ENCODE assay signal across 5 worm cellular contexts in genomic region chrIV:12558925-12559450, ce11.
TF ChIP-seq lines count a peak whose summit lies in the region.

ZK795.2 (minus strand) TSS chrIV:12558975.
ZK795.3 (plus strand) TSS chrIV:12559365.

TF ChIP-seq in whole organism, L1 larva, 84 proteins besides CTCF, POLR2A, EP300 and RAD21 (continued from another document and continues in another):
- TF ChIP-seq ztf-11 (tag; optimal IDR thresholded peaks at IDR 0.05; lab: Kevin White, UChicago) (no peak), skn-1 (tag; optimal IDR thresholded peaks at IDR 0.05; lab: Kevin White, UChicago) (peak; percentile 78), snpc-4 (tag; optimal IDR thresholded peaks at IDR 0.05; lab: Kevin White, UChicago) (peak; percentile 30), mab-9 (GFP tag; IDR thresholded peaks at IDR 0.05; lab: Robert Waterston, UW) (no peak), mep-1 (tag; optimal IDR thresholded peaks at IDR 0.05; lab: Kevin White, UChicago) (peak; percentile 87), fos-1 (tag; optimal IDR thresholded peaks at IDR 0.05; lab: Kevin White, UChicago) (peak; percentile 48), efl-1 (optimal IDR thresholded peaks at IDR 0.05; lab: Kevin White, UChicago) (peak; percentile 98 to 100), efl-1 (GFP tag; optimal IDR thresholded peaks at IDR 0.05 in 1 of 2; lab: Kevin White, UChicago) (peak; percentile 99 to 100), vab-15 (tag; optimal IDR thresholded peaks at IDR 0.05; lab: Kevin White, UChicago) (no peak), nhr-90 (tag; optimal IDR thresholded peaks at IDR 0.05; lab: Kevin White, UChicago; ENCODE audit: poor library complexity) (peak; percentile 70), ets-5 (GFP tag; IDR thresholded peaks at IDR 0.05; lab: Robert Waterston, UW) (no peak), egl-13 (tag; optimal IDR thresholded peaks at IDR 0.05; lab: Kevin White, UChicago) (peak; percentile 10), unc-62 (GFP tag; optimal IDR thresholded peaks at IDR 0.05; lab: Kevin White, UChicago) (no peak), nhr-12 (tag; optimal IDR thresholded peaks at IDR 0.05; lab: Kevin White, UChicago) (no peak), nhr-85 (tag; lab: Kevin White, UChicago) (peak; percentile 84), pqm-1 (tag; optimal IDR thresholded peaks at IDR 0.05; lab: Kevin White, UChicago) (no peak), aly-2 (tag; optimal IDR thresholded peaks at IDR 0.05; lab: Kevin White, UChicago) (peak; percentile 55), ama-1 (optimal IDR thresholded peaks at IDR 0.05; lab: Kevin White, UChicago) (no peak), ceh-88 (GFP tag; IDR thresholded peaks at IDR 0.05; lab: Robert Waterston, UW) (no peak), lin-35 (GFP tag; optimal IDR thresholded peaks at IDR 0.05; lab: Kevin White, UChicago) (peak; percentile 99), unc-130 (tag; optimal IDR thresholded peaks at IDR 0.05; lab: Kevin White, UChicago) (peak; percentile 15), dpl-1 (GFP tag; optimal IDR thresholded peaks at IDR 0.05; lab: Kevin White, UChicago) (peak; percentile 98 to 99 (median 98)), sup-37 (GFP tag; optimal IDR thresholded peaks at IDR 0.05; lab: Kevin White, UChicago) (no peak), ces-1 (GFP tag; optimal IDR thresholded peaks at IDR 0.05; lab: Kevin White, UChicago) (no peak), zip-4 (GFP tag; optimal IDR thresholded peaks at IDR 0.05; lab: Kevin White, UChicago) (no peak), grh-1 (GFP tag; IDR thresholded peaks at IDR 0.05; lab: Robert Waterston, UW) (no peak), hlh-4 (tag; optimal IDR thresholded peaks at IDR 0.05; lab: Kevin White, UChicago) (no peak)

TF ChIP-seq in whole organism, L2 larva, 48 proteins besides CTCF, POLR2A, EP300 and RAD21 (continued from another document):
- TF ChIP-seq alr-1 (tag; optimal IDR thresholded peaks at IDR 0.05; lab: Kevin White, UChicago) (no peak), fos-1 (tag; optimal IDR thresholded peaks at IDR 0.05; lab: Kevin White, UChicago) (peak; percentile 11), unc-55 (GFP tag; optimal IDR thresholded peaks at IDR 0.05; lab: Kevin White, UChicago) (peak; percentile 88), sma-9 (GFP tag; optimal IDR thresholded peaks at IDR 0.05; lab: Kevin White, UChicago) (peak; percentile 56), sma-9 (tag; optimal IDR thresholded peaks at IDR 0.05; lab: Kevin White, UChicago) (no peak), crh-2 (tag; optimal IDR thresholded peaks at IDR 0.05; lab: Kevin White, UChicago) (peak; percentile 56), F13H6.1 (tag; optimal IDR thresholded peaks at IDR 0.05; lab: Kevin White, UChicago) (peak; percentile 1), nhr-21 (tag; optimal IDR thresholded peaks at IDR 0.05; lab: Kevin White, UChicago) (peak; percentile 32), lin-13 (GFP tag; optimal IDR thresholded peaks at IDR 0.05; lab: Kevin White, UChicago) (peak; percentile 67)

TF ChIP-seq in whole organism, L4 larva, 104 proteins besides CTCF, POLR2A, EP300 and RAD21 (continued from another document):
- TF ChIP-seq mes-2 (tag; optimal IDR thresholded peaks at IDR 0.05; lab: Kevin White, UChicago; ENCODE audit: poor library complexity, severe bottlenecking) (peak; percentile 78), nhr-102 (tag; optimal IDR thresholded peaks at IDR 0.05; lab: Kevin White, UChicago) (peak; percentile 19), dpl-1 (GFP tag; optimal IDR thresholded peaks at IDR 0.05; lab: Kevin White, UChicago) (peak; percentile 98), ztf-7 (tag; optimal IDR thresholded peaks at IDR 0.05; lab: Kevin White, UChicago) (peak; percentile 29), nhr-6 (tag; optimal IDR thresholded peaks at IDR 0.05; lab: Kevin White, UChicago) (peak; percentile 71), lsy-2 (tag; optimal IDR thresholded peaks at IDR 0.05; lab: Kevin White, UChicago) (peak in 1 of 2 experiments; percentile 83), dve-1 (tag; optimal IDR thresholded peaks at IDR 0.05; lab: Kevin White, UChicago; ENCODE audit: insufficient read depth) (peak; percentile 41), ztf-11 (tag; optimal IDR thresholded peaks at IDR 0.05; lab: Kevin White, UChicago) (no peak), nhr-28 (tag; optimal IDR thresholded peaks at IDR 0.05; lab: Kevin White, UChicago) (peak; percentile 0)

TF ChIP-seq in whole organism, late embryonic, 69 proteins besides CTCF, POLR2A, EP300 and RAD21 (continued from another document):
- peak; percentile 29 for TF ChIP-seq nfya-1 (tag; optimal IDR thresholded peaks at IDR 0.05; lab: Kevin White, UChicago)

TF ChIP-seq in whole organism, young adult, 124 proteins besides CTCF, POLR2A, EP300 and RAD21 (continued from another document):
- TF ChIP-seq F57A8.1 (GFP tag; optimal IDR thresholded peaks at IDR 0.05; lab: Kevin White, UChicago), result no peak
- TF ChIP-seq Y53F4B.3 (GFP tag; IDR thresholded peaks at IDR 0.05; lab: Robert Waterston, UW), result no peak
- no peak for TF ChIP-seq Y79H2A.3 (GFP tag; conservative IDR thresholded peaks at IDR 0.05; lab: Robert Waterston, UW)
- TF ChIP-seq madf-6 (GFP tag; IDR thresholded peaks at IDR 0.05; lab: Robert Waterston, UW), result peak; percentile 35; the same call in 1 of the 2 replicates
- no peak for TF ChIP-seq dpff-1 (tag; optimal IDR thresholded peaks at IDR 0.05; lab: Kevin White, UChicago)
- TF ChIP-seq ztf-18 (tag; optimal IDR thresholded peaks at IDR 0.05; lab: Kevin White, UChicago), result no peak
- peak; percentile 86 for TF ChIP-seq dpl-1 (GFP tag; optimal IDR thresholded peaks at IDR 0.05; lab: Kevin White, UChicago)
- TF ChIP-seq cebp-2 (GFP tag; IDR thresholded peaks at IDR 0.05; lab: Robert Waterston, UW), result no peak
- TF ChIP-seq hmg-1.2 (GFP tag; IDR thresholded peaks at IDR 0.05; lab: Robert Waterston, UW), result peak; percentile 24; the same call in 1 of the 2 replicates
- no peak for TF ChIP-seq ceh-100 (GFP tag; IDR thresholded peaks at IDR 0.05; lab: Robert Waterston, UW)
- TF ChIP-seq aptf-2 (GFP tag; conservative IDR thresholded peaks at IDR 0.05; lab: Robert Waterston, UW), result no peak
- no peak for TF ChIP-seq ceh-27 (GFP tag; optimal IDR thresholded peaks at IDR 0.05; lab: Kevin White, UChicago)
- no peak for TF ChIP-seq B0019.2 (GFP tag; conservative IDR thresholded peaks at IDR 0.05; lab: Robert Waterston, UW)
- no peak for TF ChIP-seq ztf-3 (GFP tag; optimal IDR thresholded peaks at IDR 0.05; lab: Kevin White, UChicago)
- peak; percentile 97 for TF ChIP-seq lin-54 (GFP tag; optimal IDR thresholded peaks at IDR 0.05; lab: Kevin White, UChicago)
- no peak for TF ChIP-seq ztf-28 (GFP tag; IDR thresholded peaks at IDR 0.05; lab: Robert Waterston, UW)
- TF ChIP-seq him-1 (tag; optimal IDR thresholded peaks at IDR 0.05; lab: Kevin White, UChicago), result peak; percentile 2
- TF ChIP-seq lin-40 (tag; optimal IDR thresholded peaks at IDR 0.05; lab: Kevin White, UChicago), result peak; percentile 31
- TF ChIP-seq snpc-1.1 (tag; optimal IDR thresholded peaks at IDR 0.05; lab: Kevin White, UChicago; ENCODE audit: insufficient read depth), result no peak
- no peak for TF ChIP-seq rcor-1 (GFP tag; IDR thresholded peaks at IDR 0.05; lab: Robert Waterston, UW)
- no peak for TF ChIP-seq F57C9.4 (tag; optimal IDR thresholded peaks at IDR 0.05; lab: Kevin White, UChicago)
- no peak for TF ChIP-seq nhr-120 (GFP tag; IDR thresholded peaks at IDR 0.05; lab: Robert Waterston, UW)
- no peak for TF ChIP-seq repo-1 (tag; optimal IDR thresholded peaks at IDR 0.05; lab: Kevin White, UChicago)
- TF ChIP-seq bed-2 (GFP tag; IDR thresholded peaks at IDR 0.05; lab: Robert Waterston, UW), result no peak
- TF ChIP-seq athp-1 (tag; optimal IDR thresholded peaks at IDR 0.05; lab: Kevin White, UChicago), result no peak
- no peak for TF ChIP-seq nfyb-1 (GFP tag; IDR thresholded peaks at IDR 0.05; lab: Robert Waterston, UW)
- no peak for TF ChIP-seq tlf-1 (GFP tag; optimal IDR thresholded peaks at IDR 0.05; lab: Kevin White, UChicago)
- TF ChIP-seq F49E8.2 (tag; optimal IDR thresholded peaks at IDR 0.05; lab: Kevin White, UChicago; ENCODE audit: insufficient read depth), result no peak
- no peak for TF ChIP-seq lin-26 (GFP tag; IDR thresholded peaks at IDR 0.05; lab: Robert Waterston, UW)
